Worm (Caenorhabditis elegans) whole organism, midembryonic: ENCODE results near the gene dlc-1.

Experiments used
- T22C8.4 ChIP-seq: fragments of 200-800 bp; sonication (Bioruptor generic); IDR thresholded peaks from 2 replicates; pipeline ENCODE4 v1.3.6; 2022; ENCODE audit warnings: missing genetic modification characterization, missing compliant biosample characterization
- cog-1 ChIP-seq: sonication (generic microtip); optimal IDR thresholded peaks from 2 replicates; lab custom pipeline; 2016; ENCODE audit warnings: missing genetic modification characterization, missing compliant biosample characterization
- flt-1 ChIP-seq: fragments of 200-800 bp; sonication (Bioruptor generic); IDR thresholded peaks from 2 replicates; pipeline ENCODE4 v1.3.6; 2022; ENCODE audit warnings: missing genetic modification characterization, missing compliant biosample characterization
- klf-2 ChIP-seq: fragments of 200-800 bp; sonication (Bioruptor generic); conservative IDR thresholded peaks from 2 replicates; pipeline ENCODE4 v1.3.6; 2022; ENCODE audit warnings: missing genetic modification reagents, missing genetic modification characterization, missing compliant biosample characterization
- med-1 ChIP-seq: sonication (generic microtip); optimal IDR thresholded peaks from 2 replicates; lab custom pipeline; 2017; ENCODE audit warnings: missing genetic modification characterization, mild to moderate bottlenecking, missing compliant biosample characterization, antibody characterized with exemption, missing genetic modification reagents; ENCODE audit not compliant: insufficient read depth
- ref-1 ChIP-seq: fragments of 200-800 bp; sonication (Bioruptor generic); conservative IDR thresholded peaks from 2 replicates; pipeline ENCODE4 v1.3.6; 2022; ENCODE audit warnings: missing genetic modification reagents, missing genetic modification characterization, missing compliant biosample characterization
- tab-1 ChIP-seq: fragments of 200-800 bp; sonication (Bioruptor generic); IDR thresholded peaks from 2 replicates; pipeline ENCODE4 v1.3.6; 2022; ENCODE audit warnings: missing genetic modification characterization, missing compliant biosample characterization
- ztf-23 ChIP-seq: fragments of 200-800 bp; sonication (Bioruptor generic); IDR thresholded peaks from 2 replicates; pipeline ENCODE4 v1.3.6; 2022; ENCODE audit warnings: missing genetic modification reagents, missing genetic modification characterization, missing compliant biosample characterization
- ztf-29 ChIP-seq: fragments of 200-800 bp; sonication (Bioruptor generic); IDR thresholded peaks from 2 replicates; pipeline ENCODE4 v1.3.6; 2022; ENCODE audit warnings: missing genetic modification reagents, missing genetic modification characterization, missing compliant biosample characterization

- TF ChIP-seq T22C8.4 (GFP tag; lab: Robert Waterston, UW) (no peak), ref-1 (GFP tag; lab: Robert Waterston, UW) (no peak), cog-1 (tag; lab: Kevin White, UChicago) (no peak), ztf-23 (no peak), klf-2 (no peak), tab-1 (no peak), med-1 (GFP tag; lab: Kevin White, UChicago) (no peak), flt-1 (GFP tag; lab: Robert Waterston, UW) (no peak), ztf-29 (no peak)
These were observed 21.1 kb downstream of the dlc-1 start, which contains the start of gene mel-32 for ce11 chrIII:6442305-6443125.
